Worm (Caenorhabditis elegans): ENCODE results near the gene gcp-2.2.

Gene gcp-2.2

ce11 chrX:11500589-11500988 lies 36.9 kb upstream of the gcp-2.2 start:
- TF ChIP-seq elt-3 (tag; optimal IDR thresholded peaks at IDR 0.05) = no peak
- no peak for TF ChIP-seq mep-1 (tag; optimal IDR thresholded peaks at IDR 0.05)
- TF ChIP-seq ztf-11 (tag; optimal IDR thresholded peaks at IDR 0.05) = no peak
- TF ChIP-seq ham-2 (GFP tag; optimal IDR thresholded peaks at IDR 0.05) = no peak
- TF ChIP-seq ceh-39 (tag; optimal IDR thresholded peaks at IDR 0.05) = no peak
- TF ChIP-seq elt-1 (tag; optimal IDR thresholded peaks at IDR 0.05; ENCODE audit: borderline replicate concordance, insufficient read depth) = no peak

- no peak for TF ChIP-seq lin-13 (tag; optimal IDR thresholded peaks at IDR 0.05)
- no peak for TF ChIP-seq nhr-237 (tag; optimal IDR thresholded peaks at IDR 0.05)
- TF ChIP-seq cnd-1 (tag; optimal IDR thresholded peaks at IDR 0.05) = no peak
- TF ChIP-seq elt-3 (tag; optimal IDR thresholded peaks at IDR 0.05) = no peak
- TF ChIP-seq flh-1 (GFP tag; optimal IDR thresholded peaks at IDR 0.05) = no peak
- TF ChIP-seq tbx-8 (GFP tag; optimal IDR thresholded peaks at IDR 0.05) = no peak
Measured at ce11 chrX:11501967-11502366, 35.5 kb upstream of the gcp-2.2 start, which contains the start of gene F29G6.1. Gene F29G6.1, plus strand, starts transcription at chrX:11502267.

ce11 chrX:11507836-11508235 lies 29.7 kb upstream of the gcp-2.2 start:
- TF ChIP-seq sptf-1 (tag; optimal IDR thresholded peaks at IDR 0.05) (no peak), ceh-43 (GFP tag; optimal IDR thresholded peaks at IDR 0.05) (no peak), zip-8 (tag; optimal IDR thresholded peaks at IDR 0.05) (no peak), lsy-2 (tag; optimal IDR thresholded peaks at IDR 0.05) (no peak), sem-2 (GFP tag; optimal IDR thresholded peaks at IDR 0.05) (no peak), flh-1 (GFP tag; optimal IDR thresholded peaks at IDR 0.05) (no peak), unc-39 (tag; optimal IDR thresholded peaks at IDR 0.05) (no peak), elt-3 (tag; optimal IDR thresholded peaks at IDR 0.05) (no peak), lin-32 (GFP tag; optimal IDR thresholded peaks at IDR 0.05) (no peak), nhr-12 (tag; optimal IDR thresholded peaks at IDR 0.05) (no peak), drap-1 (GFP tag; optimal IDR thresholded peaks at IDR 0.05) (no peak), snpc-4 (tag; optimal IDR thresholded peaks at IDR 0.05) (no peak), pha-4 (tag; optimal IDR thresholded peaks at IDR 0.05) (no peak), bed-3 (GFP tag; optimal IDR thresholded peaks at IDR 0.05) (no peak), ham-2 (GFP tag; optimal IDR thresholded peaks at IDR 0.05) (no peak)

- TF ChIP-seq mab-5 (tag; optimal IDR thresholded peaks at IDR 0.05) (no peak), tbx-8 (GFP tag; optimal IDR thresholded peaks at IDR 0.05) (no peak), bed-3 (GFP tag; optimal IDR thresholded peaks at IDR 0.05) (no peak), ceh-39 (tag; optimal IDR thresholded peaks at IDR 0.05) (no peak), nhr-2 (tag; optimal IDR thresholded peaks at IDR 0.05) (no peak), hlh-1 (tag; optimal IDR thresholded peaks at IDR 0.05) (no peak), nhr-237 (tag; optimal IDR thresholded peaks at IDR 0.05) (no peak), lin-32 (GFP tag; optimal IDR thresholded peaks at IDR 0.05) (no peak), ces-1 (GFP tag; optimal IDR thresholded peaks at IDR 0.05) (no peak), nhr-28 (tag; optimal IDR thresholded peaks at IDR 0.05) (no peak), mls-2 (tag; optimal IDR thresholded peaks at IDR 0.05) (no peak), nhr-12 (tag; optimal IDR thresholded peaks at IDR 0.05) (no peak)
Measured at ce11 chrX:11509547-11509946, 28.0 kb upstream of the gcp-2.2 start.

ce11 chrX:11511231-11511630 lies 26.3 kb upstream of the gcp-2.2 start, which contains the start of gene ccdc-149:
Gene ccdc-149, minus strand, starts transcription at chrX:11511451.
- no peak for TF ChIP-seq sptf-1 (tag; optimal IDR thresholded peaks at IDR 0.05)
- no peak for TF ChIP-seq ceh-83 (GFP tag; optimal IDR thresholded peaks at IDR 0.05)
- no peak for TF ChIP-seq cnd-1 (tag; optimal IDR thresholded peaks at IDR 0.05)
- no peak for TF ChIP-seq snpc-4 (tag; optimal IDR thresholded peaks at IDR 0.05)

ce11 chrX:11515381-11515780 lies 22.1 kb upstream of the gcp-2.2 start:
- no peak for TF ChIP-seq nhr-76 (tag; optimal IDR thresholded peaks at IDR 0.05)
- no peak for TF ChIP-seq ces-1 (GFP tag; optimal IDR thresholded peaks at IDR 0.05)
- TF ChIP-seq lin-32 (GFP tag; optimal IDR thresholded peaks at IDR 0.05) = no peak
- TF ChIP-seq mab-5 (tag; optimal IDR thresholded peaks at IDR 0.05) = no peak
- TF ChIP-seq ceh-83 (GFP tag; optimal IDR thresholded peaks at IDR 0.05) = no peak
- no peak for TF ChIP-seq blmp-1 (tag; optimal IDR thresholded peaks at IDR 0.05)
- no peak for TF ChIP-seq ceh-43 (GFP tag; optimal IDR thresholded peaks at IDR 0.05)
- no peak for TF ChIP-seq ceh-39 (tag; optimal IDR thresholded peaks at IDR 0.05)
- TF ChIP-seq mep-1 (tag; optimal IDR thresholded peaks at IDR 0.05) = no peak
- TF ChIP-seq zip-8 (tag; optimal IDR thresholded peaks at IDR 0.05) = no peak
- TF ChIP-seq nhr-2 (tag; optimal IDR thresholded peaks at IDR 0.05) = no peak
- no peak for TF ChIP-seq unc-39 (tag; optimal IDR thresholded peaks at IDR 0.05)

Measured in whole organism, mixed stage, embryonic.